Fruit fly (Drosophila melanogaster) whole organism, embryonic: ENCODE data around the gene CG42305.

Source experiments
- ATbp ChIP-seq: fragments of 200-800 bp; sonication (Bioruptor generic); optimal IDR thresholded peaks from 2 replicates; lab custom pipeline; 2017; ENCODE audit warnings: missing biosample characterization, mild to moderate bottlenecking, missing genetic modification characterization, missing genetic modification reagents
- Abd-B ChIP-seq: fragments of 200-800 bp; sonication (Bioruptor generic); optimal IDR thresholded peaks from 2 replicates; lab custom pipeline; 2018; ENCODE audit warnings: missing biosample characterization, mild to moderate bottlenecking, missing genetic modification characterization, moderate library complexity
- B-H1 ChIP-seq: fragments of 200-800 bp; sonication (Bioruptor generic); IDR thresholded peaks from 3 replicates; pipeline ENCODE4 v1.3.6; 2022; ENCODE audit warnings: missing biosample characterization, missing genetic modification characterization
- B-H2 ChIP-seq: fragments of 200-800 bp; sonication (Bioruptor generic); optimal IDR thresholded peaks from 2 replicates; lab custom pipeline; 2018; ENCODE audit warnings: missing biosample characterization, mild to moderate bottlenecking, missing genetic modification characterization
- C15 ChIP-seq: fragments of 200-800 bp; sonication (Bioruptor generic); IDR thresholded peaks from 3 replicates; pipeline ENCODE4 v1.3.6; 2022; ENCODE audit warnings: missing biosample characterization, missing genetic modification characterization
- CG11504 ChIP-seq: fragments of 200-800 bp; sonication (Bioruptor generic); optimal IDR thresholded peaks from 3 replicates; lab custom pipeline; 2019; ENCODE audit warnings: missing biosample characterization, mild to moderate bottlenecking, missing genetic modification characterization, moderate library complexity
- CG11560 ChIP-seq: fragments of 200-800 bp; sonication (Bioruptor generic); IDR thresholded peaks from 3 replicates; pipeline ENCODE4 v1.3.6; 2022; ENCODE audit warnings: missing biosample characterization, missing genetic modification characterization
- CG11696 ChIP-seq: fragments of 200-800 bp; sonication (Bioruptor generic); IDR thresholded peaks from 2 replicates; pipeline ENCODE4 v1.3.6; 2022; ENCODE audit warnings: missing biosample characterization, missing genetic modification characterization
- CG12219 ChIP-seq: fragments of 200-800 bp; sonication (Bioruptor generic); optimal IDR thresholded peaks from 3 replicates; lab custom pipeline; 2018; ENCODE audit warnings: missing biosample characterization, mild to moderate bottlenecking, missing genetic modification characterization
- CG12391 ChIP-seq: fragments of 200-800 bp; sonication (Bioruptor generic); optimal IDR thresholded peaks from 3 replicates; lab custom pipeline; 2018; ENCODE audit warnings: missing biosample characterization, mild to moderate bottlenecking, missing genetic modification characterization, moderate library complexity
- CG12769 ChIP-seq: fragments of 200-800 bp; sonication (Bioruptor generic); optimal IDR thresholded peaks from 2 replicates; lab custom pipeline; 2019; ENCODE audit warnings: missing biosample characterization, mild to moderate bottlenecking, missing genetic modification characterization, moderate library complexity
- CG14014 ChIP-seq: fragments of 200-800 bp; sonication (Bioruptor generic); IDR thresholded peaks from 2 replicates; pipeline ENCODE4 v1.3.6; 2022; ENCODE audit warnings: missing biosample characterization, missing genetic modification characterization
- CG15011 ChIP-seq: fragments of 200-800 bp; sonication (Bioruptor generic); optimal IDR thresholded peaks from 3 replicates; lab custom pipeline; 2018; ENCODE audit warnings: missing biosample characterization, mild to moderate bottlenecking, missing genetic modification characterization
- CG16863 ChIP-seq: fragments of 200-800 bp; sonication (Bioruptor generic); optimal IDR thresholded peaks from 3 replicates; lab custom pipeline; 2016; ENCODE audit warnings: missing biosample characterization, missing genetic modification characterization
- CG1792 ChIP-seq: fragments of 200-800 bp; sonication (Bioruptor generic); optimal IDR thresholded peaks from 2 replicates; lab custom pipeline; 2016; ENCODE audit warnings: missing biosample characterization, missing genetic modification characterization
- CG18764 ChIP-seq: fragments of 200-800 bp; sonication (Bioruptor generic); optimal IDR thresholded peaks from 3 replicates; lab custom pipeline; 2016; ENCODE audit warnings: missing biosample characterization, missing genetic modification characterization
- CG31224 ChIP-seq: fragments of 200-800 bp; sonication (Bioruptor generic); IDR thresholded peaks from 2 replicates; pipeline ENCODE4 v1.3.6; 2022; ENCODE audit warnings: missing biosample characterization, missing genetic modification characterization
- CG4820 ChIP-seq: fragments of 200-800 bp; sonication (Bioruptor generic); optimal IDR thresholded peaks from 3 replicates; lab custom pipeline; 2016; ENCODE audit warnings: missing biosample characterization, missing genetic modification characterization
- CG6854 ChIP-seq: fragments of 200-800 bp; sonication (Bioruptor generic); optimal IDR thresholded peaks from 3 replicates; lab custom pipeline; 2017; ENCODE audit warnings: missing biosample characterization, mild to moderate bottlenecking, missing genetic modification characterization
- CG8924 ChIP-seq: fragments of 200-800 bp; optimal IDR thresholded peaks from 3 replicates; lab custom pipeline; 2019; ENCODE audit warnings: missing biosample characterization, mild to moderate bottlenecking, missing genetic modification characterization, moderate library complexity
- Dip3 ChIP-seq: fragments of 200-800 bp; sonication (Bioruptor generic); optimal IDR thresholded peaks from 3 replicates; lab custom pipeline; 2016; ENCODE audit warnings: missing biosample characterization, missing genetic modification characterization
- Elba2 ChIP-seq: fragments of 200-800 bp; sonication (Bioruptor generic); optimal IDR thresholded peaks from 3 replicates; lab custom pipeline; 2016; ENCODE audit warnings: missing biosample characterization, missing genetic modification characterization
- Gug ChIP-seq: fragments of 200-800 bp; sonication (Bioruptor generic); IDR thresholded peaks from 4 replicates; pipeline ENCODE4 v1.3.6; 2022; ENCODE audit warnings: missing biosample characterization, missing genetic modification characterization
- HLH4C ChIP-seq: fragments of 200-800 bp; sonication (Bioruptor generic); IDR thresholded peaks from 3 replicates; pipeline ENCODE4 v1.3.6; 2022; ENCODE audit warnings: missing biosample characterization, missing genetic modification characterization; ENCODE audit not compliant: partially characterized antibody
- Hey ChIP-seq: fragments of 200-800 bp; sonication (Bioruptor generic); optimal IDR thresholded peaks from 3 replicates; lab custom pipeline; 2018; ENCODE audit warnings: missing biosample characterization, mild to moderate bottlenecking, missing genetic modification characterization
- Hr51 ChIP-seq, 2 experiments: fragments of 200-800 bp; sonication (Bioruptor generic); optimal IDR thresholded peaks; 2 replicates in 1 of 2; 3 replicates in 1 of 2; lab custom pipeline; 2016 to 2018; ENCODE audit warnings: missing biosample characterization in 2 of 2, missing genetic modification characterization in 2 of 2, mild to moderate bottlenecking in 1 of 2, moderate library complexity in 1 of 2
- Med ChIP-seq: fragments of 200-800 bp; sonication (Bioruptor generic); peaks from one replicate; lab custom pipeline; 2016; ENCODE audit warnings: missing biosample characterization, missing genetic modification characterization, mild to moderate bottlenecking, inconsistent platforms, moderate library complexity
- Sox102F ChIP-seq: fragments of 200-800 bp; sonication (Bioruptor generic); optimal IDR thresholded peaks from 2 replicates; lab custom pipeline; 2018; ENCODE audit warnings: missing biosample characterization, mild to moderate bottlenecking, missing genetic modification characterization, moderate library complexity
- Stat92E ChIP-seq, 3 experiments: fragments of >200 bp in 2 of 3; fragments of 200-800 bp in 1 of 3; sonication (Bioruptor generic) in 1 of 3; optimal IDR thresholded peaks; 2 replicates each; lab custom pipeline; 2017 to 2019; ENCODE audit warnings: missing biosample characterization in 3 of 3, missing genetic modification characterization in 3 of 3, mild to moderate bottlenecking in 1 of 3, moderate library complexity in 1 of 3
- ash1 ChIP-seq: fragments of 200-800 bp; sonication (Bioruptor generic); optimal IDR thresholded peaks from 2 replicates; lab custom pipeline; 2018; ENCODE audit warnings: missing biosample characterization, mild to moderate bottlenecking, missing genetic modification characterization
- bab2 ChIP-seq: fragments of 200-800 bp; sonication (Bioruptor generic); optimal IDR thresholded peaks from 2 replicates; lab custom pipeline; 2016; ENCODE audit warnings: missing biosample characterization, missing genetic modification characterization
- cato ChIP-seq: fragments of 200-800 bp; sonication (Bioruptor generic); optimal IDR thresholded peaks from 2 replicates; lab custom pipeline; 2016; ENCODE audit warnings: missing biosample characterization, missing genetic modification characterization, borderline replicate concordance
- chif ChIP-seq, 2 experiments: fragments of 200-800 bp; sonication (Bioruptor generic); optimal IDR thresholded peaks; 3 replicates each; lab custom pipeline; 2016; ENCODE audit warnings: missing biosample characterization in 2 of 2, missing genetic modification characterization in 2 of 2
- crol ChIP-seq: fragments of 200-800 bp; sonication (Bioruptor generic); IDR thresholded peaks from 2 replicates; pipeline ENCODE4 v1.3.6; 2022; ENCODE audit warnings: missing biosample characterization, missing genetic modification characterization
- dm ChIP-seq: fragments of 200-800 bp; sonication (Bioruptor generic); optimal IDR thresholded peaks from 3 replicates; lab custom pipeline; 2016; ENCODE audit warnings: missing biosample characterization, missing genetic modification characterization
- ems ChIP-seq: fragments of 200-800 bp; sonication (Bioruptor generic); optimal IDR thresholded peaks from 3 replicates; lab custom pipeline; 2016; ENCODE audit warnings: missing biosample characterization, missing genetic modification characterization
- gcm ChIP-seq: fragments of 200-800 bp; sonication (Bioruptor generic); optimal IDR thresholded peaks from 2 replicates; lab custom pipeline; 2019; ENCODE audit warnings: missing biosample characterization, mild to moderate bottlenecking, missing genetic modification characterization, moderate library complexity
- gro ChIP-seq: fragments of 200-800 bp; sonication (Bioruptor generic); optimal IDR thresholded peaks from 2 replicates; lab custom pipeline; 2016; ENCODE audit warnings: missing biosample characterization, missing genetic modification characterization
- gsb-n ChIP-seq: fragments of 200-800 bp; sonication (Bioruptor generic); optimal IDR thresholded peaks from 3 replicates; lab custom pipeline; 2018; ENCODE audit warnings: missing biosample characterization, mild to moderate bottlenecking, missing genetic modification characterization
- kay ChIP-seq: fragments of 200-800 bp; sonication (Bioruptor generic); optimal IDR thresholded peaks from 2 replicates; lab custom pipeline; 2016; ENCODE audit warnings: missing biosample characterization, missing genetic modification characterization
- klu ChIP-seq: fragments of 200-800 bp; sonication (Bioruptor generic); IDR thresholded peaks from 2 replicates; pipeline ENCODE4 v1.3.6; 2022; ENCODE audit warnings: missing biosample characterization, missing genetic modification characterization
- kni ChIP-seq: fragments of 200-800 bp; sonication (Bioruptor generic); optimal IDR thresholded peaks from 3 replicates; lab custom pipeline; 2017; ENCODE audit warnings: mild to moderate bottlenecking, missing biosample characterization, missing genetic modification reagents, missing genetic modification characterization
- lilli ChIP-seq: fragments of 200-800 bp; sonication (Bioruptor generic); optimal IDR thresholded peaks from 3 replicates; lab custom pipeline; 2016; ENCODE audit warnings: missing biosample characterization, missing genetic modification characterization
- nerfin-1 ChIP-seq: fragments of 200-800 bp; sonication (Bioruptor generic); optimal IDR thresholded peaks from 3 replicates; lab custom pipeline; 2019; ENCODE audit warnings: missing biosample characterization, mild to moderate bottlenecking, missing genetic modification characterization, moderate library complexity
- oc ChIP-seq: fragments of 200-800 bp; sonication (Bioruptor generic); optimal IDR thresholded peaks from 2 replicates; lab custom pipeline; 2018; ENCODE audit warnings: missing biosample characterization, mild to moderate bottlenecking, missing genetic modification characterization, moderate library complexity
- phol ChIP-seq: fragments of 200-800 bp; sonication (Bioruptor generic); optimal IDR thresholded peaks from 3 replicates; lab custom pipeline; 2018; ENCODE audit warnings: missing biosample characterization, mild to moderate bottlenecking, missing genetic modification characterization, moderate library complexity
- pros ChIP-seq: fragments of 200-800 bp; sonication (Bioruptor generic); optimal IDR thresholded peaks from 3 replicates; lab custom pipeline; 2019; ENCODE audit warnings: missing biosample characterization, mild to moderate bottlenecking, missing genetic modification characterization, moderate library complexity
- stc ChIP-seq: fragments of 200-800 bp; sonication (Bioruptor generic); IDR thresholded peaks from 2 replicates; pipeline ENCODE4 v1.3.6; 2022; ENCODE audit warnings: missing biosample characterization, missing genetic modification characterization
- ttk ChIP-seq: fragments of 200-800 bp; sonication (Bioruptor generic); IDR thresholded peaks from 2 replicates; pipeline ENCODE4 v2.1.2; 2022; ENCODE audit warnings: missing biosample characterization, missing genetic modification characterization

The CG42305 gene

DNA sequence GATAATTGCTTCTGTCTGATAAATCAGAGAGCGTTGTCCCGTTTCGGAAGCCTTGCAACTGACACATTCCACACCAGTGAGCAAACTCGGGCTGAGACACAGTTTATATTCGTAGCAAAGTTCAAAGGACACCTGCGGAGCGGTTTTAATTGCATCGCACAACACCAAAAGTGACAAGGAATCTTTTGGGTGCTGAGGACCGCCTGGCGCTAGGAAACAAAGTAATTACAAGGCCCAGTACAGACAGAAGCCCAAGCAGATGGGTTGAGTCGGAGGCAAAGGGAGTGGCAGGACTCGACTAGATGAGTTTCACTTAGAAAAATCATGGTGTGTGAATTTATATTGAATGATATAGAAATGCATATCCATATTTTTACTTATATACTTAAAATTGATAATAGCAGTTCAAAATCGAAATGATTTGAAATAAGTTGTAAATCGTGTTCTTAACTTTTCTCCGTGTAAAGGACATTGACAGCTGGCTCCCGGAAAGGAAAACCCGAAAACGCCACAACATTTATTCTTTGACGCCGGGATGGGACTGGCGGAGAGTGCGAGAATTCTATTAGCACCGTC lies 3.6 kb upstream of the CG42305 start (continued):
- TF ChIP-seq B-H2 (GFP tag; lab: Kevin White, UChicago) (no peak), kay (GFP tag; lab: Kevin White, UChicago) (no peak), ATbp (no peak), C15 (GFP tag; lab: Robert Waterston, UW) (no peak), CG12769 (tag; lab: Kevin White, UChicago) (no peak), Stat92E (GFP tag; optimal IDR thresholded peaks at IDR 0.05; lab: Kevin White, UChicago) (no peak), CG4820 (GFP tag; lab: Kevin White, UChicago) (no peak), CG12219 (no peak), Elba2 (GFP tag; lab: Kevin White, UChicago) (no peak), B-H1 (GFP tag; lab: Robert Waterston, UW) (no peak), chif (GFP tag; optimal IDR thresholded peaks at IDR 0.05; lab: Kevin White, UChicago) (peak in 1 of 2 experiments; percentile 10), Sox102F (GFP tag; lab: Kevin White, UChicago) (peak; percentile 8), CG18764 (no peak), phol (tag; lab: Kevin White, UChicago) (peak; percentile 40), ash1 (GFP tag; lab: Kevin White, UChicago) (no peak), CG1792 (no peak), CG11560 (no peak), CG11696 (no peak), CG8924 (tag; lab: Kevin White, UChicago) (peak; percentile 38), Dip3 (GFP tag; lab: Kevin White, UChicago) (no peak), lilli (peak; percentile 6), Med (peak; percentile 52), CG14014 (GFP tag; lab: Robert Waterston, UW) (no peak), CG31224 (no peak), gro (GFP tag; lab: Kevin White, UChicago) (no peak), CG12391 (tag; lab: Kevin White, UChicago) (peak; percentile 30), CG11504 (peak; percentile 47)

DNA sequence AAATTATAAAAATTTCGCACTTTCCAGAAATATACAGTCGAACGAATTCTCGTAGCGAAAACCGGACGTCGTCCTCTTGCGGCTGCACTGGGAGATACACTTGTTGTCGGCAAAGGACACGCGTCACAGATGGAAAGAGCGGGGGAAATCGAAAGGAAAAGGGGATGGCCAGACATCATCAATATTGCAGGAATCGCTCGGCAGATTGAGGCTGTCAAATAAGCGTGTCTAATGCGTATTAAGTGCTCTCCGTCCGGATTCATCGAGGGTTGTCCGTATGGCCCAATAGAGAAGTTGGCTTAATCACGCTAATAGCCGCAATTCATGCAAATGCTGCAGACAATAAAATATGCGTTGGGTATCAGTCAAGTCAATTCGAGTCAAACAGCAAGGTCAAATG lies 3.0 kb upstream of the CG42305 start:
- TF ChIP-seq Gug (GFP tag; lab: Robert Waterston, UW) (no peak), pros (peak; percentile 10), nerfin-1 (tag; lab: Kevin White, UChicago) (no peak), ems (GFP tag; lab: Kevin White, UChicago) (no peak), gsb-n (peak; percentile 67), stc (no peak), oc (peak; percentile 17), CG15011 (GFP tag; lab: Kevin White, UChicago) (no peak), Hey (tag; lab: Kevin White, UChicago) (peak; percentile 62)

DNA sequence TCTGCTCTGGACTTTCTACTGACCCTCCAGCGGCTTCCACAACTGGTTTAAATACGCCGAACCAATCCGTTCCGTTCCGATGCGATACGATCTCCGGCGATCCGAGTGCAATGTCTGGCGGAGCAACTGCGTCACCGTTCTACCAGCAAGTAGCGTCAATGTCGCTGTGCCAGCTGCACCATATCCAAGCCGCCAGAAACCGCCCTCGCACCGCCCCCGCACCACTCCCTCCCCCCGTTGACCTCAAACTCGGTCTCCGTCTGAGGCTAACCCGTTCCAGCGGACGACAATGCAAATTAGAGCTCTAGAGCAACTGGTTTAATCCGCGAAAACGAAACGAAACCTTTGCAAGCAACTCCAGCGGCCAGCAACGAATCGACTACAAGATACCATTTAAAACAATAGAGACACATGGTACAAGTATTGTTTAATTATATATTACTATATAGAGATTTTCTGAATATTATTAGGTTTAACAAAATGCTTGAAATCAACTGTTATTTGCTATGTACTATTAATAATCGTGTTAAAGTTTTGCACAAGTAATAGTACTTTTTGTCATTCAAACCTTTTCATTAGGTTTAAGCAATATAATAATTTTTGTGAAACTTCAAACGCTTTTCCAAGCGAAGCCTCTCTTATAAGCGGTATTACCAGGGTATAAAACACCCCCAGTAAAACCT lies 1.3 kb upstream of the CG42305 start, which contains the start of the genes CG10570 and CG42502:
TSS of gene CG10570 (minus strand) at position 293 of the 683 bp plus-strand sequence.
TSS of gene CG42502 (minus strand) at position 293 of the 683 bp plus-strand sequence.
- TF ChIP-seq dm = no peak
- TF ChIP-seq gcm (GFP tag; lab: Kevin White, UChicago) = no peak
- no peak for TF ChIP-seq kni (GFP tag; lab: Kevin White, UChicago)
- TF ChIP-seq Abd-B = no peak
- TF ChIP-seq bab2 (GFP tag; lab: Kevin White, UChicago) = no peak
- TF ChIP-seq ttk = no peak
- TF ChIP-seq Elba2 (GFP tag; lab: Kevin White, UChicago) = no peak
- TF ChIP-seq CG6854 (GFP tag; lab: Kevin White, UChicago) = no peak
- TF ChIP-seq cato = no peak
- TF ChIP-seq CG12769 (tag; lab: Kevin White, UChicago) = peak; percentile 20
- TF ChIP-seq Hr51 (GFP tag; optimal IDR thresholded peaks at IDR 0.05; lab: Kevin White, UChicago) = peak in 1 of 2 experiments; percentile 11
- TF ChIP-seq HLH4C (GFP tag; lab: Robert Waterston, UW) = peak; percentile 43; the same call in 2 of the 3 replicates
- TF ChIP-seq klu (GFP tag; lab: Robert Waterston, UW) = peak; percentile 32; the same call in 1 of the 2 replicates
- TF ChIP-seq CG16863 (GFP tag; lab: Kevin White, UChicago) = no peak
- TF ChIP-seq crol = peak; percentile 50; the same call in 1 of the 2 replicates
